Worm (Caenorhabditis elegans) whole organism, L4/young adult: ENCODE measurements around the gene Y42G9A.3.

Experiments used
- W03F9.2 ChIP-seq: fragments of 150-350 bp; optimal IDR thresholded peaks from 2 replicates; lab custom pipeline; 2014; ENCODE audit warnings: missing biosample characterization, missing genetic modification characterization
- dao-5 ChIP-seq: sonication (generic microtip); optimal IDR thresholded peaks from 2 replicates; lab custom pipeline; 2016; ENCODE audit warnings: missing genotype, missing genetic modification characterization, moderate library complexity, missing compliant biosample characterization
- him-1 ChIP-seq: sonication (generic microtip); optimal IDR thresholded peaks from 2 replicates; lab custom pipeline; 2016; ENCODE audit warnings: missing genotype, missing genetic modification reagents, missing genetic modification characterization, missing compliant biosample characterization

Gene Y42G9A.3

DNA sequence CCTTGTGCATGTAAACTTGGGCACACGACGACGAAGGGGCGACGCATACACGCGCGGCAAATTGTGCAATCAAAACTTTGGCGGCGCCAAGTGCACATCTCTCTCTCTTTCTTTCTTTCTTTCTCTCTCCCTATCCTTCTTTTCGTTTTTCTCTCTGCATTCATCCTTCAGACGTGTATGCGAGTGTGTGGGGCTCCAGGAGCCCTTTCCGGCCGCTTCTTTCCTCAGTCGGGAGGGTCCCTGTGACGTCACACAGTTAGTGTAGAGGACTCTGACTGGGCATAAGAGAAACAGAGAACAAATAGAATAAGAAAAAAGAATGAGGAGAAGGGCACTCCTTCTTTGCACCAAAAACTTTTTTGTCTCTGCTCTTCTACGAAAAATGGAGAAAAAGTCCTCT lies 8.6 kb upstream of the Y42G9A.3 start:
- TF ChIP-seq dao-5 (tag; lab: Kevin White, UChicago) = no peak
- peak; percentile 82 for TF ChIP-seq him-1 (tag; lab: Kevin White, UChicago)
- TF ChIP-seq W03F9.2 (tag; lab: Kevin White, UChicago) = no peak

- TF ChIP-seq dao-5 (tag; lab: Kevin White, UChicago) = no peak
These were observed 7.6 kb upstream of the Y42G9A.3 start for ce11 chrIII:6138457-6138856.

DNA sequence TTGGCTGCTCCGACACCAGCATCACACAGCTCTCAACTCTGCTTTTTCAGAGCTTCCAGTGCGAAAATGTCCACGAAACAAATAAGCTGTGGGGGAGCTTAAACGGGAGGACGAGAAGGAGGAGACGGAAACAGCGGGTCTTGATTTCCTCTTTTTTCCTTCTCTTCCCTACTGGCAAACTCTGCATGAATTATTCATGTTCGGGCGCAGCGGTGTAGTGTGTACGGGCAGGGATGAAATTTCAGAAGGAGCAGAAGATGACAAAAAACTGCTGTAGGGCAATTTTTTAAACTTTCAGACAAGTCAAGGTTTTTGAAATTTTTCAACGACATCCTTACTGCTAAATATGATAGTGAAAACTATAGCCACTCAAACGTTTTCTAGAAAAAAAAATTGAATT lies 6.7 kb upstream of the Y42G9A.3 start:
- TF ChIP-seq dao-5 (tag; lab: Kevin White, UChicago) = no peak
- TF ChIP-seq W03F9.2 (tag; lab: Kevin White, UChicago) = no peak
- no peak for TF ChIP-seq him-1 (tag; lab: Kevin White, UChicago)

ce11 chrIII:6139932-6140612 lies 6.0 kb upstream of the Y42G9A.3 start:
- TF ChIP-seq him-1 (tag; lab: Kevin White, UChicago) (peak; percentile 65), W03F9.2 (tag; lab: Kevin White, UChicago) (peak; percentile 12), dao-5 (tag; lab: Kevin White, UChicago) (no peak)

DNA sequence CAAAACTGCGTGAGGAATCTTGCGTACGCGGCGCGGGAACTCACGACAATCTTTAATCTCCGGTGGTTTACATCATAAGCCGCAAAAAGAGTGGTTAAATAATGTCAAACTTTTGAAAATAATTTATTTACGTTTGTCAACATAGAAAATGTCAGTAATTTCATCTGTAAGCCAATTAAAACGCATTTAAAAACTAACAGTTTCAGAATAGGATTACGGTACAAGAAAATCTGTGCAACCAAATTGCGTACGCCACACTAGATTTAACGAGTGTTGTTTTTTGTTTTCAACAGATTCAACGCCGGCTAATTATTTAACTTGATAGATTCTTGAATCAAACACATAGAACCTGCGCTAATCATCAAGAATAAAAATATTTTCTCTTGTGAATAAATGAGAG lies 5.2 kb upstream of the Y42G9A.3 start:
- TF ChIP-seq dao-5 (tag; lab: Kevin White, UChicago) (no peak), him-1 (tag; lab: Kevin White, UChicago) (no peak), W03F9.2 (tag; lab: Kevin White, UChicago) (no peak)

- peak; percentile 10 for TF ChIP-seq him-1 (tag; lab: Kevin White, UChicago)
- TF ChIP-seq dao-5 (tag; lab: Kevin White, UChicago) = no peak
These were observed 4.5 kb upstream of the Y42G9A.3 start for ce11 chrIII:6141532-6141931.

- no peak for TF ChIP-seq W03F9.2 (tag; lab: Kevin White, UChicago)
- TF ChIP-seq dao-5 (tag; lab: Kevin White, UChicago) = no peak
- no peak for TF ChIP-seq him-1 (tag; lab: Kevin White, UChicago)
These were observed 1.6 kb upstream of the Y42G9A.3 start for ce11 chrIII:6144390-6144962.

DNA sequence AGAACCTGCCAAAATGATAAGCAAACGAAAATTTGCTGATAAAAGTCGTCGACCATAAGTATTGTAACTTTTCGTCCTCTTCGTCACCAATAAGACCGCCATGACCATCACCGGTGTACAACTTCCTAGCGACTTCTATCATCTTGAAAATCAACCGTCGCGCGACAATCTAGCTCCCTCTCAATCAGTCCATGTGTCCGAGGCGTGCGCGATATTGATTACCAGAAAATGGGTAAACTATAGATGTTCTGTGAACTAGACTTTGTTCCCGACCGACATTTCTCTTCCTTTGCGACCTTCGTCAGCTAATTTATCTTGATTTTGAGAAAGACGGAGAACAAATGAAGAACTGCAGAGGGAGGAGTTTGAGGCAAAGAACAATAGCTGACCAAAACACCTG lies 749 bp upstream of the Y42G9A.3 start:
- TF ChIP-seq W03F9.2 (tag; lab: Kevin White, UChicago) (no peak), dao-5 (tag; lab: Kevin White, UChicago) (no peak), him-1 (tag; lab: Kevin White, UChicago) (no peak)

ce11 chrIII:6146797-6147196 lies 739 bp downstream of the Y42G9A.3 start:
- TF ChIP-seq him-1 (tag; lab: Kevin White, UChicago) (no peak), W03F9.2 (tag; lab: Kevin White, UChicago) (no peak), dao-5 (tag; lab: Kevin White, UChicago) (no peak)

ce11 chrIII:6147903-6148302 lies 1.8 kb downstream of the Y42G9A.3 start, which contains the start of gene Y42G9A.2:
TSS of gene Y42G9A.2 (plus strand) at chrIII:6148186.
- no peak for TF ChIP-seq dao-5 (tag; lab: Kevin White, UChicago)
- TF ChIP-seq W03F9.2 (tag; lab: Kevin White, UChicago) = no peak
- no peak for TF ChIP-seq him-1 (tag; lab: Kevin White, UChicago)

DNA sequence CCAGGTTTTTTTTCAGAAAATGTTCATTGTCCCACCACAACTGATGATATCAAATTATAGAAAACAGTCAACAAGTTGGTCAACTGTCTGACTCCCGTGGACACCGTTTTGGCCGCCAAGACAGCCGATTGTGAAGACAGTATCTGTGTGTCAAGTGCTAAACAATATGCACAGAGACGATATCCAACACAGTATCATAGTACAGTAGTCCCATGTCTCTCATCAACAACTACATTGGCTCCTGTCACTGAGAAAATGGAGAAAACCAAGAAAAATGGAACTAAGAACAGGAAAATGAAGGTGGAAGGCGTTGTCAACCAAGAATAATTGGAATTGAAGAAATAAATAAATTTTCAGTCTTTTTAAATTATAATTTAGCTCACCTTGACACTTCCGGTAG lies 2.6 kb downstream of the Y42G9A.3 start:
- no peak for TF ChIP-seq W03F9.2 (tag; lab: Kevin White, UChicago)
- no peak for TF ChIP-seq him-1 (tag; lab: Kevin White, UChicago)
- no peak for TF ChIP-seq dao-5 (tag; lab: Kevin White, UChicago)

- TF ChIP-seq him-1 (tag; lab: Kevin White, UChicago) = no peak
- TF ChIP-seq W03F9.2 (tag; lab: Kevin White, UChicago) = peak; percentile 27
These were observed 3.5 kb downstream of the Y42G9A.3 start, which contains the start of the genes wht-7 and Y42G9A.1 for ce11 chrIII:6149467-6150072. TSS of gene wht-7 (minus strand) at chrIII:6149597. TSS of gene Y42G9A.1 (plus strand) at chrIII:6149961.

DNA sequence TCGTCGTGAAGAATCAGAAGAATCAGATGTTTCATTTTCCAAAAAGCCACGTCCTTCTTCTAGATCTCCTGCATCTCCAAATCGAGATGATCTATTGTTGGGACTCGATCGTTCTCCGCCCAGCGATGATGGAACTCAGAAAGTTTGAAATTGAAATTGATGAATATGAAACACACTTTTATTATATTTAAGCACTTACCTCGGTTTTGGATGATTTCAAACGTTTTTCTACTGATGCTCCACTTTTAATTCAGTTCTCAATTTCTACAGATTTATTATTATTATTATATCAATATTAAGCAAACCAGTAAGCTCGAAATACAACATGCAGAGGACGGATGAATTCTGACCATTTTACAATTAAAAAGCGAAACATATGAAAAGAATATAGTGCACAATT lies 8.5 kb downstream of the Y42G9A.3 start:
- TF ChIP-seq W03F9.2 (tag; lab: Kevin White, UChicago) = no peak
- no peak for TF ChIP-seq him-1 (tag; lab: Kevin White, UChicago)
- no peak for TF ChIP-seq dao-5 (tag; lab: Kevin White, UChicago)

- TF ChIP-seq him-1 (tag; lab: Kevin White, UChicago) (no peak), W03F9.2 (tag; lab: Kevin White, UChicago) (no peak), dao-5 (tag; lab: Kevin White, UChicago) (no peak)
These were observed 9.7 kb downstream of the Y42G9A.3 start for ce11 chrIII:6155787-6156186.
